Fruit fly (Drosophila melanogaster): ENCODE results near the gene TSG101.

Gene TSG101

dm6 chr3L:16890650-16891336 lies 48.7 kb downstream of the TSG101 start (continued):
- peak; percentile 36; the same call in 1 of the 3 replicates for TF ChIP-seq zen2 (GFP tag; IDR thresholded peaks at IDR 0.05; ENCODE audit: partially characterized antibody)
- peak; percentile 58 for TF ChIP-seq CG11085 (GFP tag; IDR thresholded peaks at IDR 0.05)
- peak; percentile 71; the same call in 2 of the 3 replicates for TF ChIP-seq CG11560 (tag; IDR thresholded peaks at IDR 0.05)
- TF ChIP-seq CoRest (tag; optimal IDR thresholded peaks at IDR 0.05) = peak; percentile 87
- TF ChIP-seq Usf (GFP tag; optimal IDR thresholded peaks at IDR 0.05) = peak; percentile 66
- TF ChIP-seq CG14710 (tag; optimal IDR thresholded peaks at IDR 0.05) = peak; percentile 89
- peak; percentile 88 for TF ChIP-seq fd64A (GFP tag; optimal IDR thresholded peaks at IDR 0.05)
- peak; percentile 86 for TF ChIP-seq CG3726 (GFP tag; IDR thresholded peaks at IDR 0.05)
- TF ChIP-seq CG15073 (GFP tag; optimal IDR thresholded peaks at IDR 0.05) = peak; percentile 71
- peak; percentile 82 for TF ChIP-seq Chrac-16 (GFP tag; optimal IDR thresholded peaks at IDR 0.05)
- TF ChIP-seq CG8765 (GFP tag; IDR thresholded peaks at IDR 0.05) = no peak
- TF ChIP-seq Sry-δ (GFP tag; optimal IDR thresholded peaks at IDR 0.05) = peak; percentile 58
- peak; percentile 57 for TF ChIP-seq Sry-β (GFP tag; optimal IDR thresholded peaks at IDR 0.05)
- peak; percentile 86 to 90 for TF ChIP-seq Pdp1 (GFP tag; optimal IDR thresholded peaks at IDR 0.05)
- peak; percentile 88 for TF ChIP-seq nerfin-1 (tag; optimal IDR thresholded peaks at IDR 0.05)
- TF ChIP-seq gce (GFP tag; IDR thresholded peaks at IDR 0.05) = peak; percentile 87
- TF ChIP-seq CG6654 (GFP tag; optimal IDR thresholded peaks at IDR 0.05) = peak; percentile 81
- TF ChIP-seq ham (GFP tag; IDR thresholded peaks at IDR 0.05) = 0 out of 2 replicates have a peak, but pooled peaks have one; percentile 15
- TF ChIP-seq lola (GFP tag; optimal IDR thresholded peaks at IDR 0.05) = peak in 1 of 3 experiments; percentile 89
- TF ChIP-seq CG10209 (GFP tag; optimal IDR thresholded peaks at IDR 0.05) = peak; percentile 86
- peak; percentile 1 for TF ChIP-seq HLHmδ (GFP tag; optimal IDR thresholded peaks at IDR 0.05)
- peak; percentile 80 for TF ChIP-seq CG1647 (GFP tag; optimal IDR thresholded peaks at IDR 0.05)
- TF ChIP-seq Antp (GFP tag; optimal IDR thresholded peaks at IDR 0.05) = peak; percentile 88
- TF ChIP-seq jumu (GFP tag; optimal IDR thresholded peaks at IDR 0.05) = peak; percentile 86
- peak; percentile 82 for TF ChIP-seq Lhr (GFP tag; optimal IDR thresholded peaks at IDR 0.05)
- TF ChIP-seq CG3838 (GFP tag; optimal IDR thresholded peaks at IDR 0.05) = peak; percentile 55
- TF ChIP-seq tx (GFP tag; optimal IDR thresholded peaks at IDR 0.05) = peak; percentile 81
- TF ChIP-seq al (GFP tag; IDR thresholded peaks at IDR 0.05) = peak; percentile 38; the same call in 1 of the 2 replicates
- TF ChIP-seq Adf1 (GFP tag; IDR thresholded peaks at IDR 0.05) = peak; percentile 98
- TF ChIP-seq zf30C (GFP tag; optimal IDR thresholded peaks at IDR 0.05) = peak; percentile 68
- peak; percentile 81 for TF ChIP-seq CG12942 (GFP tag; optimal IDR thresholded peaks at IDR 0.05)
- peak; percentile 36 for TF ChIP-seq Nf-YC (tag; optimal IDR thresholded peaks at IDR 0.05)
- no peak for TF ChIP-seq aop (GFP tag; IDR thresholded peaks at IDR 0.05)
- TF ChIP-seq CG33557 (GFP tag; optimal IDR thresholded peaks at IDR 0.05) = peak; percentile 57
- TF ChIP-seq Rx (GFP tag; IDR thresholded peaks at IDR 0.05) = peak; percentile 91
- peak; percentile 86 for TF ChIP-seq salm (tag; optimal IDR thresholded peaks at IDR 0.05)
- TF ChIP-seq CG6254 (GFP tag; optimal IDR thresholded peaks at IDR 0.05) = peak; percentile 92
- peak; percentile 56 for TF ChIP-seq CTCF (GFP tag; optimal IDR thresholded peaks at IDR 0.05)
- TF ChIP-seq Fer3 (tag; optimal IDR thresholded peaks at IDR 0.05) = peak; percentile 83
- peak; percentile 74 for TF ChIP-seq NC2α (GFP tag; optimal IDR thresholded peaks at IDR 0.05)
- TF ChIP-seq Six4 (GFP tag; optimal IDR thresholded peaks at IDR 0.05) = peak; percentile 92
- TF ChIP-seq hkb (optimal IDR thresholded peaks at IDR 0.05) = no peak
- peak; percentile 95 for TF ChIP-seq hkb (GFP tag; IDR thresholded peaks at IDR 0.05)
- no peak for TF ChIP-seq CG14860 (GFP tag; IDR thresholded peaks at IDR 0.05; ENCODE audit: partially characterized antibody)
- peak; percentile 92 for TF ChIP-seq sob (GFP tag; IDR thresholded peaks at IDR 0.05)
- TF ChIP-seq CG32772 (GFP tag; IDR thresholded peaks at IDR 0.05) = peak; percentile 94
- TF ChIP-seq CG18476 (GFP tag; optimal IDR thresholded peaks at IDR 0.05) = peak; percentile 78
- peak; percentile 64 for TF ChIP-seq CG17568 (GFP tag; optimal IDR thresholded peaks at IDR 0.05)
- peak; percentile 84 for TF ChIP-seq Gsc (GFP tag; IDR thresholded peaks at IDR 0.05)
- TF ChIP-seq grn (GFP tag; optimal IDR thresholded peaks at IDR 0.05) = peak; percentile 23
